Worm (Caenorhabditis elegans) whole organism, young adult: ENCODE results near the gene clec-175.
A peak's percentile ranks its signal among the peaks of the same experiment; 100 is the strongest.

ENCODE experiments used
- B0336.3 ChIP-seq: fragments of 200-800 bp; sonication (Bioruptor generic); IDR thresholded peaks from 2 replicates; pipeline ENCODE4 v1.3.6; 2022; ENCODE audit warnings: missing genetic modification characterization, missing compliant biosample characterization
- C06A6.2 ChIP-seq: fragments of 200-800 bp; sonication (Bioruptor generic); conservative IDR thresholded peaks from 2 replicates; pipeline ENCODE4 v1.3.6; 2022; ENCODE audit warnings: missing genetic modification characterization, missing compliant biosample characterization
- F22D6.2 ChIP-seq: sonication (generic microtip); optimal IDR thresholded peaks from 2 replicates; lab custom pipeline; 2016; ENCODE audit warnings: mild to moderate bottlenecking, missing genetic modification characterization, missing compliant biosample characterization
- F23B12.7 ChIP-seq: sonication (generic microtip); optimal IDR thresholded peaks from 2 replicates; lab custom pipeline; 2017; ENCODE audit warnings: missing genetic modification characterization, mild to moderate bottlenecking, missing compliant biosample characterization, antibody characterized with exemption, moderate library complexity; ENCODE audit not compliant: insufficient read depth
- F33H1.4 ChIP-seq: fragments of 200-800 bp; sonication (Bioruptor generic); IDR thresholded peaks from 2 replicates; pipeline ENCODE4 v1.3.6; 2022; ENCODE audit warnings: missing genetic modification reagents, missing genetic modification characterization, missing compliant biosample characterization
- F57C9.4 ChIP-seq: sonication (generic microtip); optimal IDR thresholded peaks from 2 replicates; lab custom pipeline; 2017; ENCODE audit warnings: mild to moderate bottlenecking, missing genetic modification characterization, missing compliant biosample characterization
- K11D2.4 ChIP-seq: fragments of 200-800 bp; sonication (Bioruptor generic); IDR thresholded peaks from 2 replicates; pipeline ENCODE4 v1.3.6; 2022; ENCODE audit warnings: missing genetic modification reagents, missing genetic modification characterization, missing compliant biosample characterization
- Y53F4B.3 ChIP-seq: fragments of 200-800 bp; sonication (Bioruptor generic); IDR thresholded peaks from 2 replicates; pipeline ENCODE4 v1.3.6; 2022; ENCODE audit warnings: missing genetic modification reagents, missing genetic modification characterization, missing compliant biosample characterization
- Y56A3A.18 ChIP-seq: fragments of 200-800 bp; sonication (Bioruptor generic); IDR thresholded peaks from 2 replicates; pipeline ENCODE4 v1.3.6; 2022; ENCODE audit warnings: missing genetic modification reagents, missing genetic modification characterization, missing compliant biosample characterization
- Y95B8A.8 ChIP-seq: fragments of 200-800 bp; sonication (Bioruptor generic); IDR thresholded peaks from 2 replicates; pipeline ENCODE4 v1.3.6; 2022; ENCODE audit warnings: missing genetic modification reagents, missing genetic modification characterization, missing compliant biosample characterization
- akir-1 ChIP-seq: fragments of 200-800 bp; sonication (Bioruptor generic); optimal IDR thresholded peaks from 2 replicates; lab custom pipeline; 2018; ENCODE audit warnings: mild to moderate bottlenecking, missing genetic modification characterization, moderate library complexity, missing compliant biosample characterization
- ama-1 ChIP-seq, 3 experiments: fragments of 150-350 bp in 1 of 3; sonication (generic microtip) in 2 of 3; optimal IDR thresholded peaks; 2 replicates each; lab custom pipeline; 2014 to 2018; ENCODE audit warnings: missing biosample characterization in 2 of 3, missing genetic modification characterization in 2 of 3, missing genetic modification reagents in 2 of 3
- atf-7 ChIP-seq: sonication (generic microtip); optimal IDR thresholded peaks from 2 replicates; lab custom pipeline; 2017; ENCODE audit warnings: mild to moderate bottlenecking, missing genetic modification characterization, missing compliant biosample characterization
- attf-5 ChIP-seq: fragments of 200-800 bp; sonication (Bioruptor generic); optimal IDR thresholded peaks from 2 replicates; lab custom pipeline; 2018; ENCODE audit warnings: mild to moderate bottlenecking, missing genetic modification characterization, missing compliant biosample characterization
- cebp-2 ChIP-seq: fragments of 200-800 bp; sonication (Bioruptor generic); IDR thresholded peaks from 2 replicates; pipeline ENCODE4 v1.3.6; 2022; ENCODE audit warnings: missing genetic modification characterization, missing compliant biosample characterization
- ceh-100 ChIP-seq: fragments of 200-800 bp; sonication (Bioruptor generic); IDR thresholded peaks from 2 replicates; pipeline ENCODE4 v1.3.6; 2022; ENCODE audit warnings: missing genetic modification reagents, missing genetic modification characterization, missing compliant biosample characterization
- ceh-40 ChIP-seq: fragments of 200-800 bp; sonication (Bioruptor generic); IDR thresholded peaks from 2 replicates; pipeline ENCODE4 v1.3.6; 2022; ENCODE audit warnings: missing genetic modification characterization, missing compliant biosample characterization
- ceh-79 ChIP-seq: sonication (generic microtip); optimal IDR thresholded peaks from 2 replicates; lab custom pipeline; 2017; ENCODE audit warnings: mild to moderate bottlenecking, missing genetic modification characterization, missing compliant biosample characterization
- dpff-1 ChIP-seq: sonication (generic microtip); optimal IDR thresholded peaks from 2 replicates; lab custom pipeline; 2017; ENCODE audit warnings: mild to moderate bottlenecking, missing genetic modification characterization, missing compliant biosample characterization
- him-1 ChIP-seq: sonication (generic microtip); optimal IDR thresholded peaks from 2 replicates; lab custom pipeline; 2016; ENCODE audit warnings: missing genotype, missing genetic modification reagents, missing genetic modification characterization, missing compliant biosample characterization
- hmg-1.2 ChIP-seq: fragments of 200-800 bp; sonication (Bioruptor generic); IDR thresholded peaks from 2 replicates; pipeline ENCODE4 v1.3.6; 2022; ENCODE audit warnings: missing genetic modification reagents, missing genetic modification characterization, missing compliant biosample characterization
- hsf-1 ChIP-seq: fragments of 200-800 bp; sonication (Bioruptor generic); IDR thresholded peaks from 2 replicates; pipeline ENCODE4 v1.3.6; 2022; ENCODE audit warnings: missing genetic modification reagents, missing genetic modification characterization, missing compliant biosample characterization
- lin-40 ChIP-seq: sonication (generic microtip); optimal IDR thresholded peaks from 2 replicates; lab custom pipeline; 2016; ENCODE audit warnings: missing genetic modification characterization, mild to moderate bottlenecking, missing compliant biosample characterization, missing genotype, missing genetic modification reagents
- lin-54 ChIP-seq: fragments of 200-800 bp; sonication (Bioruptor generic); optimal IDR thresholded peaks from 2 replicates; lab custom pipeline; 2018; ENCODE audit warnings: mild to moderate bottlenecking, missing genetic modification characterization, missing compliant biosample characterization
- lir-1 ChIP-seq: fragments of 200-800 bp; sonication (Bioruptor generic); conservative IDR thresholded peaks from 2 replicates; pipeline ENCODE4 v1.3.6; 2022; ENCODE audit warnings: missing genetic modification reagents, missing genetic modification characterization, missing compliant biosample characterization
- madf-10 ChIP-seq: sonication (generic microtip); optimal IDR thresholded peaks from 2 replicates; lab custom pipeline; 2016; ENCODE audit warnings: mild to moderate bottlenecking, missing genetic modification characterization, missing compliant biosample characterization
- mcd-1 ChIP-seq: fragments of 200-800 bp; sonication (Bioruptor generic); IDR thresholded peaks from 2 replicates; pipeline ENCODE4 v1.3.6; 2022; ENCODE audit warnings: missing genetic modification reagents, missing genetic modification characterization, missing compliant biosample characterization
- mel-28 ChIP-seq: sonication (generic microtip); optimal IDR thresholded peaks from 2 replicates; lab custom pipeline; 2016; ENCODE audit warnings: borderline replicate concordance, mild to moderate bottlenecking, missing genetic modification characterization, missing compliant biosample characterization
- nfya-2 ChIP-seq: fragments of 200-800 bp; sonication (Bioruptor generic); IDR thresholded peaks from 2 replicates; pipeline ENCODE4 v1.3.6; 2022; ENCODE audit warnings: missing genetic modification reagents, missing genetic modification characterization, missing compliant biosample characterization
- nhr-80 ChIP-seq: sonication (generic microtip); optimal IDR thresholded peaks from 2 replicates; lab custom pipeline; 2016; ENCODE audit warnings: missing genetic modification characterization, missing compliant biosample characterization
- pbrm-1 ChIP-seq: fragments of 200-800 bp; sonication (Bioruptor generic); IDR thresholded peaks from 2 replicates; pipeline ENCODE4 v1.3.6; 2022; ENCODE audit warnings: missing genetic modification reagents, missing genetic modification characterization, missing compliant biosample characterization
- repo-1 ChIP-seq: sonication (generic microtip); optimal IDR thresholded peaks from 2 replicates; lab custom pipeline; 2017; ENCODE audit warnings: mild to moderate bottlenecking, missing genetic modification characterization, missing compliant biosample characterization
- snpc-1.1 ChIP-seq: sonication (generic microtip); optimal IDR thresholded peaks from 2 replicates; lab custom pipeline; 2017; ENCODE audit warnings: missing genetic modification characterization, mild to moderate bottlenecking, missing compliant biosample characterization, antibody characterized with exemption, moderate library complexity, missing genotype, missing genetic modification reagents; ENCODE audit not compliant: insufficient read depth
- snpc-3.4 ChIP-seq: sonication (generic microtip); optimal IDR thresholded peaks from 2 replicates; lab custom pipeline; 2017; ENCODE audit warnings: missing genetic modification characterization, mild to moderate bottlenecking, missing compliant biosample characterization, antibody characterized with exemption, moderate library complexity, missing genotype, missing genetic modification reagents
- somi-1 ChIP-seq: fragments of 200-800 bp; sonication (Bioruptor generic); optimal IDR thresholded peaks from 2 replicates; lab custom pipeline; 2018; ENCODE audit warnings: mild to moderate bottlenecking, missing genetic modification characterization, missing compliant biosample characterization
- tbx-9 ChIP-seq: sonication (generic microtip); optimal IDR thresholded peaks from 2 replicates; lab custom pipeline; 2016; ENCODE audit warnings: borderline replicate concordance, missing genetic modification characterization, inconsistent platforms, missing compliant biosample characterization
- unc-130 ChIP-seq: sonication (generic microtip); optimal IDR thresholded peaks from 2 replicates; lab custom pipeline; 2016; ENCODE audit warnings: missing genetic modification reagents, missing genetic modification characterization, missing compliant biosample characterization
- unc-62 ChIP-seq: fragments of 150-350 bp; optimal IDR thresholded peaks from 2 replicates; lab custom pipeline; 2014; ENCODE audit warnings: missing biosample characterization, missing genetic modification reagents, missing genetic modification characterization
- zfh-2 ChIP-seq: fragments of 200-800 bp; sonication (Bioruptor generic); conservative IDR thresholded peaks from 2 replicates; pipeline ENCODE4 v1.3.6; 2022; ENCODE audit warnings: missing genetic modification reagents, missing genetic modification characterization, missing compliant biosample characterization
- zim-3 ChIP-seq: sonication (generic microtip); optimal IDR thresholded peaks from 2 replicates; lab custom pipeline; 2017; ENCODE audit warnings: mild to moderate bottlenecking, missing genetic modification characterization, moderate library complexity, missing compliant biosample characterization
- ztf-18 ChIP-seq: sonication (generic microtip); optimal IDR thresholded peaks from 2 replicates; lab custom pipeline; 2016; ENCODE audit warnings: missing genotype, mild to moderate bottlenecking, missing genetic modification characterization, missing compliant biosample characterization
- ztf-22 ChIP-seq: fragments of 200-800 bp; sonication (Bioruptor generic); optimal IDR thresholded peaks from 2 replicates; lab custom pipeline; 2018; ENCODE audit warnings: mild to moderate bottlenecking, missing genetic modification characterization, moderate library complexity, missing compliant biosample characterization
- ztf-26 ChIP-seq: sonication (generic microtip); optimal IDR thresholded peaks from 2 replicates; lab custom pipeline; 2017; ENCODE audit warnings: missing genetic modification characterization, missing compliant biosample characterization
- ztf-6 ChIP-seq: fragments of 200-800 bp; sonication (Bioruptor generic); IDR thresholded peaks from 2 replicates; pipeline ENCODE4 v1.3.6; 2022; ENCODE audit warnings: missing genetic modification reagents, missing genetic modification characterization, missing compliant biosample characterization

clec-175 gene

DNA sequence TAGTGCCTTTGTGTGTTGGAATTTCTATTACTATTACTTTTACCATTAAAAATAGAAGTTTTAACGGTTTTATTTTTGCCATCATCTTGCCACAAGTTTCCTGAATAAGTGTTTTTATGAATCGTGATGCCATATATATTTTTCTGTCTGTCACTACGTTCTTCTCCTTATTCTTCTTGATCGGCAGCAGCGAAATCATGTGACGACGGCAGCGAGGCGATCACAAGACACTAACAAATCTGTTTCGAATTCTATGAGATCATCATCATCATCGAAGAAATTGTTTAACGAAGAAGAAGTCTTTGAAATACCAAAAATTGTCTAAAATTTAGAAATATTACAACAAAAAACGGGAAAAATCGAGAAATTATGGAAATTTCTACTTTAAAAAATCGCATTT lies 19.7 kb upstream of the clec-175 start:
- no peak for TF ChIP-seq him-1 (tag; lab: Kevin White, UChicago)
- TF ChIP-seq somi-1 (GFP tag; lab: Kevin White, UChicago): peak; percentile 1
- no peak for TF ChIP-seq akir-1 (GFP tag; lab: Kevin White, UChicago)
- no peak for TF ChIP-seq lir-1 (GFP tag; lab: Robert Waterston, UW)
- no peak for TF ChIP-seq hsf-1 (GFP tag; lab: Robert Waterston, UW)
- no peak for TF ChIP-seq F33H1.4 (GFP tag; lab: Robert Waterston, UW)
- peak; percentile 17 for TF ChIP-seq ztf-26 (tag; lab: Kevin White, UChicago)
- peak; percentile 21 for TF ChIP-seq lin-40 (tag; lab: Kevin White, UChicago)

ce11 chrIV:4403870-4404269 lies 18.3 kb upstream of the clec-175 start:
- TF ChIP-seq mcd-1 (GFP tag; lab: Robert Waterston, UW) (0 out of 2 replicates have a peak, but pooled peaks have one; percentile 24), K11D2.4 (GFP tag; lab: Robert Waterston, UW) (no peak), zfh-2 (GFP tag; lab: Robert Waterston, UW) (0 out of 2 replicates have a peak, but pooled peaks have one; percentile 10), ceh-100 (GFP tag; lab: Robert Waterston, UW) (no peak), ama-1 (optimal IDR thresholded peaks at IDR 0.05; lab: Kevin White, UChicago) (no peak), ama-1 (GFP tag; optimal IDR thresholded peaks at IDR 0.05; lab: Kevin White, UChicago) (no peak)

ce11 chrIV:4405126-4405525 lies 17.0 kb upstream of the clec-175 start, which contains the start of gene Y24D9A.7:
TSS of gene Y24D9A.7 (minus strand) at chrIV:4405171.
- TF ChIP-seq zim-3 (tag; lab: Kevin White, UChicago) (peak; percentile 6), repo-1 (tag; lab: Kevin White, UChicago) (no peak), ztf-6 (no peak), ceh-100 (GFP tag; lab: Robert Waterston, UW) (no peak), cebp-2 (no peak), F23B12.7 (tag; lab: Kevin White, UChicago) (no peak), dpff-1 (tag; lab: Kevin White, UChicago) (no peak), ceh-79 (no peak), ceh-40 (no peak), C06A6.2 (no peak), snpc-1.1 (tag; lab: Kevin White, UChicago) (no peak), nhr-80 (tag; lab: Kevin White, UChicago) (peak; percentile 49), lin-54 (GFP tag; lab: Kevin White, UChicago) (peak; percentile 2), tbx-9 (no peak), snpc-3.4 (no peak)

- TF ChIP-seq lin-40 (tag; lab: Kevin White, UChicago): peak; percentile 53
- no peak for TF ChIP-seq lir-1 (GFP tag; lab: Robert Waterston, UW)
- TF ChIP-seq ztf-18: peak; percentile 23
- peak; percentile 53 for TF ChIP-seq atf-7 (tag; lab: Kevin White, UChicago)
- TF ChIP-seq Y95B8A.8 (GFP tag; lab: Robert Waterston, UW): no peak
- TF ChIP-seq unc-130 (GFP tag; lab: Kevin White, UChicago): no peak
- no peak for TF ChIP-seq F57C9.4
- no peak for TF ChIP-seq Y53F4B.3 (GFP tag; lab: Robert Waterston, UW)
- TF ChIP-seq unc-62 (GFP tag; lab: Kevin White, UChicago): no peak
- TF ChIP-seq pbrm-1: 0 out of 2 replicates have a peak, but pooled peaks have one; percentile 41
- peak; percentile 32; the same call in 1 of the 2 replicates for TF ChIP-seq B0336.3 (GFP tag; lab: Robert Waterston, UW)
- 0 out of 2 replicates have a peak, but pooled peaks have one; percentile 15 for TF ChIP-seq Y56A3A.18 (GFP tag; lab: Robert Waterston, UW)
- no peak for TF ChIP-seq F22D6.2 (tag; lab: Kevin White, UChicago)
- TF ChIP-seq hmg-1.2: peak; percentile 41; the same call in 1 of the 2 replicates
- peak; percentile 91 for TF ChIP-seq nhr-80 (tag; lab: Kevin White, UChicago)
- no peak for TF ChIP-seq mel-28 (tag; lab: Kevin White, UChicago)
- no peak for TF ChIP-seq nfya-2
- peak; percentile 26 for TF ChIP-seq madf-10 (tag; lab: Kevin White, UChicago)
- peak; percentile 79 for TF ChIP-seq attf-5 (GFP tag; lab: Kevin White, UChicago)
- peak; percentile 27 for TF ChIP-seq ztf-22
- peak; percentile 29 for TF ChIP-seq lin-54 (GFP tag; lab: Kevin White, UChicago)
Measured at ce11 chrIV:4406054-4406539, 16.0 kb upstream of the clec-175 start.
